Worm (Caenorhabditis elegans) whole organism, L4 larva: ENCODE data around the gene cdh-1.

Source experiments
- F10B5.3 ChIP-seq: sonication (generic microtip); optimal IDR thresholded peaks from 2 replicates; lab custom pipeline; 2016; ENCODE audit warnings: mild to moderate bottlenecking, missing genetic modification characterization, missing compliant biosample characterization
- R02D3.7 ChIP-seq: fragments of 150-350 bp; sonication (generic microtip); optimal IDR thresholded peaks from 3 replicates; lab custom pipeline; 2014; ENCODE audit warnings: missing biosample characterization, missing genetic modification characterization
- T20F7.1 ChIP-seq: fragments of 200-800 bp; sonication (Bioruptor generic); optimal IDR thresholded peaks from 2 replicates; lab custom pipeline; 2018; ENCODE audit warnings: mild to moderate bottlenecking, missing genetic modification characterization, missing compliant biosample characterization
- T26A8.4 ChIP-seq: fragments of 200-800 bp; sonication (Bioruptor generic); IDR thresholded peaks from 2 replicates; pipeline ENCODE4 v1.3.6; 2022; ENCODE audit warnings: missing genetic modification characterization, missing compliant biosample characterization
- Y48G9A.11 ChIP-seq: fragments of 200-800 bp; sonication (Bioruptor generic); IDR thresholded peaks from 2 replicates; pipeline ENCODE4 v1.3.6; 2022; ENCODE audit warnings: missing genetic modification reagents, missing genetic modification characterization, missing compliant biosample characterization
- aha-1 ChIP-seq: fragments of 150-350 bp; peaks from one replicate; lab custom pipeline; 2014; ENCODE audit warnings: missing biosample characterization, missing genetic modification characterization
- ama-1 ChIP-seq: fragments of 150-350 bp; optimal IDR thresholded peaks from 2 replicates; lab custom pipeline; 2014; ENCODE audit warnings: inconsistent platforms, mixed read lengths
- ces-1 ChIP-seq: fragments of 150-350 bp; sonication (generic microtip); optimal IDR thresholded peaks from 4 replicates; lab custom pipeline; 2014; ENCODE audit warnings: missing biosample characterization, missing genetic modification reagents, missing genetic modification characterization
- ctbp-1 ChIP-seq: fragments of 200-800 bp; sonication (Bioruptor generic); IDR thresholded peaks from 2 replicates; pipeline ENCODE4 v1.3.6; 2022; ENCODE audit warnings: missing genetic modification reagents, missing genetic modification characterization, missing compliant biosample characterization
- daf-16 ChIP-seq, 3 experiments: sonication (generic microtip); optimal IDR thresholded peaks; 2 replicates each; lab custom pipeline; 2016 to 2017; ENCODE audit warnings: missing genetic modification characterization in 3 of 3, missing genetic modification reagents in 3 of 3, mild to moderate bottlenecking in 2 of 3, missing compliant biosample characterization in 2 of 3, missing biosample characterization in 1 of 3, moderate library complexity in 1 of 3
- daf-8 ChIP-seq: fragments of 200-800 bp; sonication (Bioruptor generic); IDR thresholded peaks from 2 replicates; pipeline ENCODE4 v1.3.6; 2022; ENCODE audit warnings: missing genetic modification characterization, missing compliant biosample characterization
- duxl-1 ChIP-seq: sonication (generic microtip); optimal IDR thresholded peaks from 2 replicates; lab custom pipeline; 2016; ENCODE audit warnings: mild to moderate bottlenecking, missing genetic modification characterization, moderate library complexity, missing compliant biosample characterization; ENCODE audit not compliant: poor library complexity
- egl-43 ChIP-seq: fragments of 200-800 bp; sonication (Bioruptor generic); IDR thresholded peaks from 2 replicates; pipeline ENCODE4 v1.3.6; 2022; ENCODE audit warnings: missing genetic modification reagents, missing genetic modification characterization, missing compliant biosample characterization
- fos-1 ChIP-seq: fragments of 150-350 bp; optimal IDR thresholded peaks from 2 replicates; lab custom pipeline; 2014; ENCODE audit warnings: missing biosample characterization, missing genetic modification characterization
- gei-8 ChIP-seq: fragments of 200-800 bp; sonication (Bioruptor generic); optimal IDR thresholded peaks from 2 replicates; lab custom pipeline; 2018; ENCODE audit warnings: mild to moderate bottlenecking, missing genetic modification characterization, missing compliant biosample characterization
- hlh-11 ChIP-seq: fragments of 200-800 bp; sonication (Bioruptor generic); optimal IDR thresholded peaks from 2 replicates; lab custom pipeline; 2018; ENCODE audit warnings: mild to moderate bottlenecking, missing genetic modification characterization, missing compliant biosample characterization
- hmg-1.1 ChIP-seq: fragments of 200-800 bp; sonication (Bioruptor generic); IDR thresholded peaks from 2 replicates; pipeline ENCODE4 v1.3.6; 2022; ENCODE audit warnings: missing genetic modification reagents, missing genetic modification characterization, missing compliant biosample characterization
- jun-1 ChIP-seq: fragments of 150-350 bp; optimal IDR thresholded peaks from 2 replicates; lab custom pipeline; 2014; ENCODE audit warnings: missing biosample characterization, missing genetic modification reagents, missing genetic modification characterization
- lin-29 ChIP-seq: fragments of 200-800 bp; sonication (Bioruptor generic); IDR thresholded peaks from 2 replicates; pipeline ENCODE4 v1.3.6; 2022; ENCODE audit warnings: missing genetic modification reagents, missing genetic modification characterization, missing compliant biosample characterization
- lir-3 ChIP-seq: sonication (generic microtip); optimal IDR thresholded peaks from 2 replicates; lab custom pipeline; 2016; ENCODE audit warnings: mild to moderate bottlenecking, missing genetic modification characterization, missing compliant biosample characterization
- lsy-2 ChIP-seq, 2 experiments: fragments of 150-350 bp in 1 of 2; sonication (generic microtip) in 1 of 2; optimal IDR thresholded peaks; 2 replicates each; lab custom pipeline; 2014 to 2017; ENCODE audit warnings: missing biosample characterization in 2 of 2, missing genetic modification characterization in 2 of 2
- madf-9 ChIP-seq: fragments of 200-800 bp; sonication (Bioruptor generic); conservative IDR thresholded peaks from 2 replicates; pipeline ENCODE4 v1.3.6; 2022; ENCODE audit warnings: missing genetic modification reagents, missing genetic modification characterization, missing compliant biosample characterization
- mdl-1 ChIP-seq, 2 experiments: fragments of 150-350 bp in 1 of 2; sonication (generic microtip) in 1 of 2; optimal IDR thresholded peaks; 2 replicates each; lab custom pipeline; 2014 to 2017; ENCODE audit warnings: missing biosample characterization in 2 of 2, missing genetic modification characterization in 2 of 2
- mxl-3 ChIP-seq: fragments of 200-800 bp; sonication (Bioruptor generic); optimal IDR thresholded peaks from 2 replicates; lab custom pipeline; 2018; ENCODE audit warnings: mild to moderate bottlenecking, missing genetic modification characterization, missing compliant biosample characterization
- nhr-28 ChIP-seq: fragments of 150-350 bp; optimal IDR thresholded peaks from 2 replicates; lab custom pipeline; 2014; ENCODE audit warnings: missing biosample characterization, missing genetic modification characterization
- nhr-48 ChIP-seq: sonication (generic microtip); optimal IDR thresholded peaks from 2 replicates; lab custom pipeline; 2016; ENCODE audit warnings: mild to moderate bottlenecking, missing genetic modification characterization, missing compliant biosample characterization
- nhr-6 ChIP-seq: fragments of 150-350 bp; optimal IDR thresholded peaks from 2 replicates; lab custom pipeline; 2014; ENCODE audit warnings: missing biosample characterization, missing genetic modification characterization
- pqm-1 ChIP-seq: sonication (generic microtip); optimal IDR thresholded peaks from 2 replicates; lab custom pipeline; 2017; ENCODE audit warnings: missing biosample characterization, missing genetic modification characterization
- rbr-2 ChIP-seq: sonication (generic microtip); optimal IDR thresholded peaks from 2 replicates; lab custom pipeline; 2016; ENCODE audit warnings: missing genotype, missing genetic modification characterization, missing compliant biosample characterization
- tag-97 ChIP-seq: fragments of 200-800 bp; sonication (Bioruptor generic); IDR thresholded peaks from 2 replicates; pipeline ENCODE4 v1.3.6; 2022; ENCODE audit warnings: missing genetic modification characterization, missing compliant biosample characterization
- tra-1 ChIP-seq: fragments of 200-800 bp; sonication (Bioruptor generic); IDR thresholded peaks from 2 replicates; pipeline ENCODE4 v1.3.6; 2022; ENCODE audit warnings: missing genetic modification reagents, missing genetic modification characterization, missing compliant biosample characterization
- unc-39 ChIP-seq: sonication (generic microtip); optimal IDR thresholded peaks from 2 replicates; lab custom pipeline; 2017; ENCODE audit warnings: missing biosample characterization, missing genetic modification characterization
- unc-62 ChIP-seq, 3 experiments: fragments of 150-350 bp in 1 of 3; sonication (generic microtip); optimal IDR thresholded peaks in 2 of 3; peaks in 1 of 3; 1 replicate in 1 of 3; 2 replicates in 2 of 3; lab custom pipeline; 2014 to 2017; ENCODE audit warnings: missing biosample characterization in 3 of 3, missing genetic modification characterization in 3 of 3, missing genetic modification reagents in 3 of 3, missing genotype in 1 of 3
- zag-1 ChIP-seq: fragments of 150-350 bp; optimal IDR thresholded peaks from 2 replicates; lab custom pipeline; 2014; ENCODE audit warnings: missing biosample characterization, missing genetic modification characterization
- ztf-11 ChIP-seq: fragments of 150-350 bp; optimal IDR thresholded peaks from 2 replicates; lab custom pipeline; 2014; ENCODE audit warnings: missing biosample characterization, missing genetic modification characterization
- ztf-7 ChIP-seq: fragments of 150-350 bp; optimal IDR thresholded peaks from 2 replicates; lab custom pipeline; 2014; ENCODE audit warnings: missing biosample characterization, missing genetic modification characterization

The cdh-1 gene

ce11 chrIII:2910606-2911005 is at the start of gene cdh-1:
cdh-1 (plus strand) TSS chrIII:2910906.
- TF ChIP-seq ctbp-1 (GFP tag; lab: Robert Waterston, UW): no peak
- TF ChIP-seq nhr-6 (tag; lab: Kevin White, UChicago): no peak
- no peak for TF ChIP-seq T20F7.1 (GFP tag; lab: Kevin White, UChicago)
- TF ChIP-seq madf-9 (GFP tag; lab: Robert Waterston, UW): no peak
- no peak for TF ChIP-seq ztf-11 (tag; lab: Kevin White, UChicago)
- no peak for TF ChIP-seq gei-8 (GFP tag; lab: Kevin White, UChicago)
- TF ChIP-seq R02D3.7 (tag; lab: Kevin White, UChicago): no peak
- TF ChIP-seq F10B5.3 (tag; lab: Kevin White, UChicago): no peak
- TF ChIP-seq lir-3 (tag; lab: Kevin White, UChicago): no peak
- TF ChIP-seq, all 104 proteins: peak for 0

ce11 chrIII:2864669-2865068 is 46.0 kb upstream of the cdh-1 start:
- TF ChIP-seq unc-39 (tag; lab: Kevin White, UChicago) (no peak), duxl-1 (tag; lab: Kevin White, UChicago) (no peak), mdl-1 (tag; optimal IDR thresholded peaks at IDR 0.05; lab: Kevin White, UChicago) (no peak), ama-1 (lab: Kevin White, UChicago) (no peak), lin-29 (GFP tag; lab: Robert Waterston, UW) (no peak), fos-1 (tag; lab: Kevin White, UChicago) (no peak)

ce11 chrIII:2866597-2866996 is 44.1 kb upstream of the cdh-1 start:
- TF ChIP-seq daf-8 (GFP tag; lab: Robert Waterston, UW) (no peak), aha-1 (no peak), tag-97 (no peak), pqm-1 (tag; lab: Kevin White, UChicago) (no peak), daf-16 (GFP tag; optimal IDR thresholded peaks at IDR 0.05; lab: Kevin White, UChicago) (no peak), daf-16 (tag; optimal IDR thresholded peaks at IDR 0.05; lab: Kevin White, UChicago) (no peak), fos-1 (tag; lab: Kevin White, UChicago) (no peak), T26A8.4 (GFP tag; lab: Robert Waterston, UW) (no peak), ces-1 (GFP tag; lab: Kevin White, UChicago) (no peak), unc-62 (GFP tag; optimal IDR thresholded peaks at IDR 0.05 in 1 of 2; lab: Kevin White, UChicago) (no peak), unc-62 (tag; optimal IDR thresholded peaks at IDR 0.05; lab: Kevin White, UChicago) (no peak), hmg-1.1 (GFP tag; lab: Robert Waterston, UW) (no peak), gei-8 (GFP tag; lab: Kevin White, UChicago) (no peak), Y48G9A.11 (GFP tag; lab: Robert Waterston, UW) (no peak), nhr-48 (tag; lab: Kevin White, UChicago) (no peak), egl-43 (GFP tag; lab: Robert Waterston, UW) (no peak), rbr-2 (tag; lab: Kevin White, UChicago) (no peak)

- peak; percentile 34 for TF ChIP-seq hlh-11
- no peak for TF ChIP-seq ztf-11 (tag; lab: Kevin White, UChicago)
- TF ChIP-seq zag-1: no peak
- TF ChIP-seq lsy-2 (tag; optimal IDR thresholded peaks at IDR 0.05; lab: Kevin White, UChicago): peak in 1 of 2 experiments; percentile 70
- no peak for TF ChIP-seq daf-16 (GFP tag; optimal IDR thresholded peaks at IDR 0.05; lab: Kevin White, UChicago)
- no peak for TF ChIP-seq daf-16 (tag; optimal IDR thresholded peaks at IDR 0.05; lab: Kevin White, UChicago)
- TF ChIP-seq nhr-28 (tag; lab: Kevin White, UChicago): peak; percentile 54
- TF ChIP-seq mxl-3 (GFP tag; lab: Kevin White, UChicago): peak; percentile 19
- TF ChIP-seq ztf-7 (tag; lab: Kevin White, UChicago): no peak
- no peak for TF ChIP-seq tra-1
- no peak for TF ChIP-seq jun-1 (tag; lab: Kevin White, UChicago)
- TF ChIP-seq mdl-1 (tag; optimal IDR thresholded peaks at IDR 0.05; lab: Kevin White, UChicago): peak in 1 of 2 experiments; percentile 23
Observed at ce11 chrIII:2868416-2868815, 42.3 kb upstream of the cdh-1 start.
